Fruit fly (Drosophila melanogaster) whole organism, wandering third instar larva: ENCODE measurements around the gene msb1l.

Source experiments
- CG9705 ChIP-seq: fragments of 200-800 bp; sonication (Bioruptor generic); optimal IDR thresholded peaks from 2 replicates; lab custom pipeline; 2018; ENCODE audit warnings: missing biosample characterization, mild to moderate bottlenecking, missing genetic modification characterization
- Dfd ChIP-seq: fragments of >200 bp; optimal IDR thresholded peaks from 2 replicates; lab custom pipeline; 2017; ENCODE audit warnings: missing biosample characterization, missing genetic modification characterization
- Vsx2 ChIP-seq: fragments of 200-300, 225-300 bp; sonication (Bioruptor generic); optimal IDR thresholded peaks from 2 replicates; lab custom pipeline; 2018; ENCODE audit warnings: missing biosample characterization, missing genetic modification characterization; ENCODE audit not compliant: partially characterized antibody
- br ChIP-seq: fragments of 200-800 bp; sonication (Bioruptor generic); optimal IDR thresholded peaks from 2 replicates; lab custom pipeline; 2016; ENCODE audit warnings: missing biosample characterization, missing genetic modification characterization
- fru ChIP-seq: fragments of 200-800 bp; sonication (Bioruptor generic); optimal IDR thresholded peaks from 3 replicates; lab custom pipeline; 2016; ENCODE audit warnings: missing biosample characterization, mild to moderate bottlenecking, missing genetic modification characterization
- pan ChIP-seq: fragments of >200 bp; optimal IDR thresholded peaks from 2 replicates; lab custom pipeline; 2017
- psq ChIP-seq: fragments of 200-800 bp; sonication (Bioruptor generic); optimal IDR thresholded peaks from 3 replicates; lab custom pipeline; 2017; ENCODE audit warnings: missing biosample characterization, mild to moderate bottlenecking, missing genetic modification characterization, moderate library complexity

DNA sequence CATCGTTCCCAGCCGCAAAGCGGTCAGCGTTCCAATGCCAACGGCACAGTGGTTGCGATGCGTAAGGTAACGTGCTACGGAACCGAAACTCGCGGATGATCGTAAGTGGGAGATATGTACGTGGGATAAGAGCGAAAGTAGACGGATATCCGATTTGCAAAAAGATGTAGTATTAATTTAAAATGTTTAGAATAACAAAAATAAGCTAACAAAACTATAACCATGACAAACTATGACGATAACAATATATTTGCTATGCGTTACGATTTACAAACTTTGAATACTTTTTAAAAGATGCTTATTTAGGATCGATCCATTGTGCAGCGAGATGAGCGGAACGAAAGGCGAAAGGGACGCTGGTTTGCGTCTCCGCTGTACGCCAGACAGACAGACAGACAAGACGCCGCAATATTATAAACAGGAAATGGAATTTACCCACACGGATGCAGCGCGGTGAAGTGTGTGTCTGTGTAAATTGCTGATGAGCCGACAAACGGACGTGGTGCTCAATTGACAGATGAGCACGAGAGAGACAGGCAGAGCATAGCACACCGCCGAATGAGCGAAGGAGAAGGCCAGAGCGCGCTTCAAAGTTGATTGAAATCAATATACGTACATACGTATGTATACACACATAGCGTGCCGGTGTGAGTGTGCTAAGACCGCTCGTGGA is 1.7 kb upstream of the msb1l start:
- TF ChIP-seq br (GFP tag; lab: Kevin White, UChicago) (peak; percentile 92), pan (lab: Kevin White, UChicago) (no peak), fru (peak; percentile 95), psq (GFP tag; lab: Kevin White, UChicago) (peak; percentile 87), Dfd (GFP tag; lab: Kevin White, UChicago) (no peak), CG9705 (GFP tag; lab: Kevin White, UChicago) (peak; percentile 86), Vsx2 (no peak)
